Fruit fly (Drosophila melanogaster) ovary, adult (tissue): ENCODE measurements around the gene IFT57.

Experiments used
- CG17801 ChIP-seq: fragments of 200-800 bp; optimal IDR thresholded peaks from 2 replicates; lab custom pipeline; 2019; ENCODE audit warnings: missing biosample characterization, mild to moderate bottlenecking, missing genetic modification characterization, moderate library complexity; ENCODE audit not compliant: partially characterized antibody

The IFT57 gene

DNA sequence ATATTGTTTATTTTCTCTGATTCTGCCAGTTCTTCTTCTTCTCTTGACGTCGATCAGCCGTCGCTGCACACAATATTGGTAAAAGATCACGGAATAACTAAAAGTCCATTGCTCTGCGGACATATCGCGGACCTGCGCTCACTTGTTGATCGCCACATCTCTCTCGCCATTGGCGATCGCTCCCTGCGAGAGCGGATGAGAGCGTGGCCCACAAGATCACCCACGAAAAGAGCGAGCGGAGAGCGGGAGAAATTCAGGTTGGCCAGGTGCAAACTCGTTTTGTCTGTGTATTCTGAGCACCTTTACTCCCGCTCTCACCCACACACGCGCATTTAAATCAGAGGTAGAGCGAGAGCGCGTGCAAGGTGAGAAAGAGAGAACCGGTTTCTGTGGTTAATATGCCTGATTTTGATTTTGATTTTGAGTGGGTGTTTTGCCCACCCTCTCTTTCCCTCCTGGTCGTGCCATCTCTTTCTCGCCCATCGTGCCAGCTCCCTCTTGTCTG lies 50.1 kb downstream of the IFT57 start, which contains the start of gene sob:
sob (minus strand) TSS at position 102 of the 505 bp plus-strand sequence.
- peak; percentile 54 for TF ChIP-seq CG17801 (GFP tag; lab: Kevin White, UChicago)
